Worm (Caenorhabditis elegans) whole organism, L1 larva: Measurements from ENCODE around the gene smi-1.

ENCODE experiments used
- C04F5.9 ChIP-seq: sonication (generic microtip); optimal IDR thresholded peaks from 2 replicates; lab custom pipeline; 2016; ENCODE audit warnings: missing genetic modification characterization, missing compliant biosample characterization
- C16A3.4 ChIP-seq: fragments of 150-350 bp; optimal IDR thresholded peaks from 2 replicates; lab custom pipeline; 2014; ENCODE audit warnings: missing biosample characterization, missing genetic modification characterization
- F16B12.6 ChIP-seq: fragments of 150-350 bp; optimal IDR thresholded peaks from 2 replicates; lab custom pipeline; 2014; ENCODE audit warnings: missing biosample characterization, missing genetic modification characterization
- Y116A8C.19 ChIP-seq: sonication (generic microtip); optimal IDR thresholded peaks from 2 replicates; lab custom pipeline; 2016; ENCODE audit warnings: missing compliant biosample characterization, missing genetic modification characterization, borderline replicate concordance
- aha-1 ChIP-seq: fragments of 150-350 bp; optimal IDR thresholded peaks from 2 replicates; lab custom pipeline; 2014; ENCODE audit warnings: missing biosample characterization, missing genetic modification characterization
- ama-1 ChIP-seq: fragments of 150-350 bp; optimal IDR thresholded peaks from 2 replicates; lab custom pipeline; 2014
- blmp-1 ChIP-seq: fragments of 150-350 bp; optimal IDR thresholded peaks from 2 replicates; lab custom pipeline; 2014; ENCODE audit warnings: missing biosample characterization, missing genetic modification characterization
- ceh-8 ChIP-seq: fragments of 200-800 bp; sonication (Bioruptor generic); optimal IDR thresholded peaks from 2 replicates; lab custom pipeline; 2018; ENCODE audit warnings: mild to moderate bottlenecking, missing genetic modification characterization, moderate library complexity, missing compliant biosample characterization
- ceh-88 ChIP-seq: fragments of 200-800 bp; sonication (Bioruptor generic); IDR thresholded peaks from 2 replicates; pipeline ENCODE4 v1.3.6; 2022; ENCODE audit warnings: missing genetic modification characterization, missing compliant biosample characterization
- dsc-1 ChIP-seq: sonication (generic microtip); optimal IDR thresholded peaks from 2 replicates; lab custom pipeline; 2016; ENCODE audit warnings: mild to moderate bottlenecking, missing genetic modification characterization, missing compliant biosample characterization
- efl-1 ChIP-seq, 4 experiments: fragments of 150-350 bp; optimal IDR thresholded peaks in 3 of 4; peaks in 1 of 4; 1 replicate in 1 of 4; 2 replicates in 3 of 4; lab custom pipeline; 2014; ENCODE audit warnings: missing biosample characterization in 2 of 4, missing genetic modification characterization in 2 of 4, missing genetic modification reagents in 2 of 4
- efl-3 ChIP-seq: fragments of 200-800 bp; sonication (Bioruptor generic); optimal IDR thresholded peaks from 2 replicates; lab custom pipeline; 2018; ENCODE audit warnings: mild to moderate bottlenecking, missing genetic modification characterization, missing compliant biosample characterization
- egl-13 ChIP-seq: sonication (generic microtip); optimal IDR thresholded peaks from 2 replicates; lab custom pipeline; 2016; ENCODE audit warnings: missing genotype, missing genetic modification reagents, missing genetic modification characterization, missing compliant biosample characterization
- elt-2 ChIP-seq: sonication (generic microtip); optimal IDR thresholded peaks from 2 replicates; lab custom pipeline; 2016; ENCODE audit warnings: missing genetic modification characterization, mild to moderate bottlenecking, inconsistent platforms, missing compliant biosample characterization, missing genetic modification reagents
- fkh-10 ChIP-seq: sonication (generic microtip); optimal IDR thresholded peaks from 2 replicates; lab custom pipeline; 2017; ENCODE audit warnings: missing biosample characterization, missing genetic modification reagents, missing genetic modification characterization
- fos-1 ChIP-seq: fragments of 150-350 bp; optimal IDR thresholded peaks from 2 replicates; lab custom pipeline; 2014; ENCODE audit warnings: missing biosample characterization, missing genetic modification characterization
- grh-1 ChIP-seq: fragments of 200-800 bp; sonication (Bioruptor generic); IDR thresholded peaks from 2 replicates; pipeline ENCODE4 v1.3.6; 2022; ENCODE audit warnings: missing genetic modification reagents, missing genetic modification characterization, missing compliant biosample characterization
- hpl-2 ChIP-seq: fragments of 150-350 bp; optimal IDR thresholded peaks from 2 replicates; lab custom pipeline; 2014; ENCODE audit warnings: missing biosample characterization, missing genetic modification reagents, missing genetic modification characterization
- irx-1 ChIP-seq: sonication (generic microtip); optimal IDR thresholded peaks from 2 replicates; lab custom pipeline; 2016; ENCODE audit warnings: missing genetic modification characterization, missing compliant biosample characterization
- jun-1 ChIP-seq: fragments of 150-350 bp; optimal IDR thresholded peaks from 2 replicates; lab custom pipeline; 2014; ENCODE audit warnings: missing biosample characterization, missing genetic modification reagents, missing genetic modification characterization
- lin-13 ChIP-seq: fragments of 150-350 bp; optimal IDR thresholded peaks from 2 replicates; lab custom pipeline; 2014; ENCODE audit warnings: missing biosample characterization, missing genetic modification reagents, missing genetic modification characterization
- lin-14 ChIP-seq: fragments of 200-800 bp; sonication (Bioruptor generic); optimal IDR thresholded peaks from 2 replicates; lab custom pipeline; 2018; ENCODE audit warnings: mild to moderate bottlenecking, missing genetic modification characterization, moderate library complexity, missing compliant biosample characterization
- lin-15B ChIP-seq: fragments of 150-350 bp; sonication (generic microtip); optimal IDR thresholded peaks from 3 replicates; lab custom pipeline; 2014; ENCODE audit warnings: missing biosample characterization, missing genetic modification characterization
- lsy-2 ChIP-seq, 2 experiments: fragments of 150-350 bp; optimal IDR thresholded peaks; 2 replicates each; lab custom pipeline; 2014; ENCODE audit warnings: missing biosample characterization in 2 of 2, missing genetic modification characterization in 2 of 2
- mab-9 ChIP-seq: fragments of 200-800 bp; sonication (Bioruptor generic); IDR thresholded peaks from 2 replicates; pipeline ENCODE4 v1.3.6; 2022; ENCODE audit warnings: missing genetic modification reagents, missing genetic modification characterization, missing compliant biosample characterization
- mdl-1 ChIP-seq, 2 experiments: fragments of 150-350 bp; optimal IDR thresholded peaks; 2 replicates each; lab custom pipeline; 2014 to 2017; ENCODE audit warnings: missing biosample characterization in 2 of 2, missing genetic modification characterization in 2 of 2, inconsistent platforms in 1 of 2
- mef-2 ChIP-seq: fragments of 150-350 bp; optimal IDR thresholded peaks from 2 replicates; lab custom pipeline; 2014; ENCODE audit warnings: missing biosample characterization, missing genetic modification characterization
- nhr-19 ChIP-seq: fragments of 200-800 bp; sonication (Bioruptor generic); conservative IDR thresholded peaks from 2 replicates; pipeline ENCODE4 v1.3.6; 2022; ENCODE audit warnings: missing genetic modification characterization, missing compliant biosample characterization
- nhr-237 ChIP-seq: fragments of 150-350 bp; optimal IDR thresholded peaks from 2 replicates; lab custom pipeline; 2014; ENCODE audit warnings: missing biosample characterization, missing genetic modification characterization
- nhr-47 ChIP-seq: sonication (generic microtip); optimal IDR thresholded peaks from 2 replicates; lab custom pipeline; 2016; ENCODE audit warnings: mild to moderate bottlenecking, missing genetic modification characterization, moderate library complexity, missing compliant biosample characterization
- nhr-71 ChIP-seq: sonication (generic microtip); optimal IDR thresholded peaks from 2 replicates; lab custom pipeline; 2016; ENCODE audit warnings: mild to moderate bottlenecking, missing genetic modification characterization, moderate library complexity, missing compliant biosample characterization
- nhr-76 ChIP-seq: sonication (generic microtip); optimal IDR thresholded peaks from 2 replicates; lab custom pipeline; 2017; ENCODE audit warnings: missing biosample characterization, missing genetic modification characterization
- nhr-77 ChIP-seq: fragments of 150-350 bp; optimal IDR thresholded peaks from 2 replicates; lab custom pipeline; 2014; ENCODE audit warnings: missing biosample characterization, missing genetic modification characterization
- nhr-90 ChIP-seq: sonication (generic microtip); optimal IDR thresholded peaks from 2 replicates; lab custom pipeline; 2016; ENCODE audit warnings: mild to moderate bottlenecking, missing genetic modification characterization, missing compliant biosample characterization; ENCODE audit not compliant: poor library complexity
- pax-3 ChIP-seq: fragments of 200-800 bp; sonication (Bioruptor generic); optimal IDR thresholded peaks from 2 replicates; lab custom pipeline; 2018; ENCODE audit warnings: mild to moderate bottlenecking, missing genetic modification characterization, moderate library complexity, missing compliant biosample characterization
- pqm-1 ChIP-seq: sonication (generic microtip); optimal IDR thresholded peaks from 3 replicates; lab custom pipeline; 2017; ENCODE audit warnings: missing biosample characterization, missing genetic modification characterization
- rnt-1 ChIP-seq: sonication (generic microtip); optimal IDR thresholded peaks from 2 replicates; lab custom pipeline; 2016; ENCODE audit warnings: mild to moderate bottlenecking, missing genetic modification characterization, moderate library complexity, missing compliant biosample characterization
- snu-23 ChIP-seq: sonication (generic microtip); optimal IDR thresholded peaks from 2 replicates; lab custom pipeline; 2016; ENCODE audit warnings: missing genetic modification characterization, missing compliant biosample characterization
- sox-4 ChIP-seq: sonication (generic microtip); optimal IDR thresholded peaks from 2 replicates; lab custom pipeline; 2016; ENCODE audit warnings: missing genetic modification characterization, missing compliant biosample characterization
- sptf-1 ChIP-seq: fragments of 150-350 bp; optimal IDR thresholded peaks from 2 replicates; lab custom pipeline; 2014; ENCODE audit warnings: missing biosample characterization, missing genetic modification characterization
- sup-37 ChIP-seq: fragments of 200-800 bp; sonication (Bioruptor generic); optimal IDR thresholded peaks from 2 replicates; lab custom pipeline; 2018; ENCODE audit warnings: mild to moderate bottlenecking, missing genetic modification characterization, missing compliant biosample characterization
- swsn-7 ChIP-seq: sonication (generic microtip); optimal IDR thresholded peaks from 2 replicates; lab custom pipeline; 2016; ENCODE audit warnings: missing genetic modification characterization, missing compliant biosample characterization
- unc-30 ChIP-seq: sonication (generic microtip); optimal IDR thresholded peaks from 2 replicates; lab custom pipeline; 2017; ENCODE audit warnings: missing biosample characterization, missing genetic modification characterization
- unc-62 ChIP-seq: fragments of 150-350 bp; optimal IDR thresholded peaks from 2 replicates; lab custom pipeline; 2014; ENCODE audit warnings: missing biosample characterization, missing genetic modification reagents, missing genetic modification characterization
- xbp-1 ChIP-seq: sonication (generic microtip); optimal IDR thresholded peaks from 2 replicates; lab custom pipeline; 2016; ENCODE audit warnings: missing genetic modification characterization, missing compliant biosample characterization
- zag-1 ChIP-seq: fragments of 150-350 bp; optimal IDR thresholded peaks from 2 replicates; lab custom pipeline; 2014; ENCODE audit warnings: missing biosample characterization, missing genetic modification characterization
- ztf-11 ChIP-seq, 2 experiments: sonication (generic microtip); optimal IDR thresholded peaks; 2 replicates each; lab custom pipeline; 2016 to 2017; ENCODE audit warnings: missing genetic modification characterization in 2 of 2, missing biosample characterization in 1 of 2, missing compliant biosample characterization in 1 of 2
- ztf-4 ChIP-seq: fragments of 150-350 bp; optimal IDR thresholded peaks from 2 replicates; lab custom pipeline; 2014; ENCODE audit warnings: missing biosample characterization, missing genetic modification characterization

Gene smi-1

DNA sequence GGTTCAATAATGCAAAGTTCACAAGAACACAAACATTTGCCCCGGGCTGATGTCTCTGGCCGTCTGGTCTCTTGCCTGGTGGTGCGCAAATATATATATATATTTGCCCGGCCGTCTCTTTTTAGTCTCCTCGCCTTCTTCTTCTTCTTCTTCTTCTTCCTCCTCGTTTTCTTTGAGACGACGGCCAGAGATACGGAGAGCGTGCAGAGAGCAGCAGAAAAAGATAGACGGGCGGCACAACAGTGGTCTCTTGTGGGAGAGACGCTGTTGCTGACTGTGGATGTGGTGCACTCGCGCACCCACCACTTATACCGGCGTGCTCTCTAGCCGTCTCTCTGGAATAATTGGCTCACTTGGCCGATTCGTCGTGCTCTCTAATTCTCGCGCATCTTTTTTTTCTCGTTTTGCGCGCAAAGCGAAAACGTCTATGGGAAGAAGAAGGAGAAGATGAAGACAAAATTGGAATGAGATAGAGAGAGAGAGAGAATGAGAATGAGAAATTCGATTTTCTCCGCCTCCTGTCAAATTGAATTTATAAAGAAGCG lies 43.0 kb downstream of the smi-1 start (continued):
- TF ChIP-seq blmp-1 (peak; percentile 97), nhr-47 (tag; lab: Kevin White, UChicago) (peak; percentile 99), mef-2 (peak; percentile 95), snu-23 (GFP tag; lab: Kevin White, UChicago) (peak; percentile 98), fkh-10 (peak; percentile 96), pqm-1 (tag; lab: Kevin White, UChicago) (peak; percentile 7), zag-1 (tag; lab: Kevin White, UChicago) (peak; percentile 93), ceh-88 (GFP tag; lab: Robert Waterston, UW) (peak; percentile 91), nhr-90 (tag; lab: Kevin White, UChicago) (peak; percentile 97), lin-13 (GFP tag; lab: Kevin White, UChicago) (peak; percentile 78), dsc-1 (peak; percentile 98), C16A3.4 (tag; lab: Kevin White, UChicago) (peak; percentile 63), pax-3 (tag; lab: Kevin White, UChicago) (peak; percentile 97), nhr-19 (GFP tag; lab: Robert Waterston, UW) (peak; percentile 97), egl-13 (peak; percentile 99), xbp-1 (peak; percentile 94), hpl-2 (GFP tag; lab: Kevin White, UChicago) (peak; percentile 44), jun-1 (tag; lab: Kevin White, UChicago) (peak; percentile 96), unc-30 (tag; lab: Kevin White, UChicago) (no peak), grh-1 (GFP tag; lab: Robert Waterston, UW) (peak; percentile 97), mab-9 (GFP tag; lab: Robert Waterston, UW) (peak; percentile 88), aha-1 (tag; lab: Kevin White, UChicago) (peak; percentile 93), rnt-1 (peak; percentile 91), unc-62 (GFP tag; lab: Kevin White, UChicago) (peak; percentile 93), Y116A8C.19 (tag; lab: Kevin White, UChicago) (peak; percentile 16), ama-1 (no peak), mdl-1 (tag; optimal IDR thresholded peaks at IDR 0.05; lab: Kevin White, UChicago) (peak; percentile 71 to 91), efl-3 (peak; percentile 84), F16B12.6 (tag; lab: Kevin White, UChicago) (peak; percentile 37), irx-1 (tag; lab: Kevin White, UChicago) (peak; percentile 98), C04F5.9 (peak; percentile 77), ztf-4 (peak; percentile 89), lsy-2 (tag; optimal IDR thresholded peaks at IDR 0.05; lab: Kevin White, UChicago) (peak; percentile 86 to 90), nhr-71 (tag; lab: Kevin White, UChicago) (peak; percentile 100), lin-15B (tag; lab: Kevin White, UChicago) (no peak), ceh-8 (peak; percentile 98), nhr-77 (tag; lab: Kevin White, UChicago) (peak; percentile 84), elt-2 (peak; percentile 86), sox-4 (peak; percentile 95), nhr-76 (peak; percentile 29), fos-1 (tag; lab: Kevin White, UChicago) (peak; percentile 80), lin-14 (GFP tag; lab: Kevin White, UChicago) (peak; percentile 100), ztf-11 (tag; optimal IDR thresholded peaks at IDR 0.05; lab: Kevin White, UChicago) (peak; percentile 44 to 94), sup-37 (GFP tag; lab: Kevin White, UChicago) (peak; percentile 94)
- TF ChIP-seq, all 84 proteins: peak for 72

DNA sequence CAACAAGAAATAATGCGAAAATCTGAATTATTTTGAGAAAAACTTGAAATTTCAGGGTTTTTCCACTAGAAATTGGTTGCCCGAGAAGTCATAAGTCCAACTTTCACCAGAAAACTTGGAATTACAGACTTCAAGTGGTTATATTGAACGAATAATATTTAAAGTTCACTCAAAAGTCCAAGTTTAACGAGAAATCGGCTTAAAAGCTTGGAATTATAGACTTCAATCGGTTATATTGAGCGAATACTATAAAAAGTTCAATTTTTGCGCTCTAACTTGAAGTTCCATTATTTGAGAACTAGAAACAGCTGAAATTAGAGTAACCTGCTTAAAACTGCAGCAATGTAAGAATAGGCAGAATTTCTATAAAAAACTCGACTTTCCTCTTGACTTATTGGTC lies 43.9 kb downstream of the smi-1 start:
- TF ChIP-seq swsn-7 (tag; lab: Kevin White, UChicago) = no peak
- no peak for TF ChIP-seq elt-2
- TF ChIP-seq nhr-237 (tag; lab: Kevin White, UChicago) = no peak
- TF ChIP-seq sptf-1 (tag; lab: Kevin White, UChicago) = no peak
- no peak for TF ChIP-seq efl-1 (optimal IDR thresholded peaks at IDR 0.05; lab: Kevin White, UChicago)
- peak in 1 of 2 experiments; percentile 75 for TF ChIP-seq efl-1 (GFP tag; optimal IDR thresholded peaks at IDR 0.05 in 1 of 2; lab: Kevin White, UChicago)
